Fruit fly (Drosophila melanogaster): ENCODE results near the gene CG3842.

The CG3842 gene

dm6 chrX:6330369-6330949, 7.1 kb upstream of the CG3842 start, which contains the start of gene CG42240 (continued):
- TF ChIP-seq ken (GFP tag; IDR thresholded peaks at IDR 0.05) (0 out of 3 replicates have a peak, but pooled peaks have one; percentile 48), NC2β (GFP tag; optimal IDR thresholded peaks at IDR 0.05) (peak; percentile 71), Hr51 (GFP tag; optimal IDR thresholded peaks at IDR 0.05) (peak; percentile 63 to 95), CG8359 (GFP tag; optimal IDR thresholded peaks at IDR 0.05; ENCODE audit: borderline replicate concordance) (peak; percentile 69), CG7987 (GFP tag; optimal IDR thresholded peaks at IDR 0.05) (peak; percentile 49), Elba2 (GFP tag; optimal IDR thresholded peaks at IDR 0.05) (no peak), CG15073 (GFP tag; optimal IDR thresholded peaks at IDR 0.05) (peak; percentile 31), inv (GFP tag; IDR thresholded peaks at IDR 0.05; ENCODE audit: partially characterized antibody) (no peak), br (optimal IDR thresholded peaks at IDR 0.05) (no peak), Meics (GFP tag; optimal IDR thresholded peaks at IDR 0.05) (peak; percentile 91), sisA (GFP tag; IDR thresholded peaks at IDR 0.05) (peak; percentile 79), vfl (GFP tag; optimal IDR thresholded peaks at IDR 0.05) (no peak), Dad (GFP tag; optimal IDR thresholded peaks at IDR 0.05) (peak; percentile 65), CG17359 (tag; optimal IDR thresholded peaks at IDR 0.05) (peak; percentile 88), tgo (GFP tag; IDR thresholded peaks at IDR 0.05) (peak; percentile 81), CG34224 (GFP tag; IDR thresholded peaks at IDR 0.05; ENCODE audit: partially characterized antibody) (no peak), fd3F (GFP tag; optimal IDR thresholded peaks at IDR 0.05) (peak; percentile 78), nom (GFP tag; optimal IDR thresholded peaks at IDR 0.05) (peak; percentile 83), run (tag; optimal IDR thresholded peaks at IDR 0.05) (peak; percentile 84), CG2678 (tag; optimal IDR thresholded peaks at IDR 0.05) (peak; percentile 96), CG13424 (tag; optimal IDR thresholded peaks at IDR 0.05) (peak; percentile 95), CG32532 (GFP tag; IDR thresholded peaks at IDR 0.05) (peak; percentile 63; the same call in 1 of the 2 replicates), CG4707 (GFP tag; optimal IDR thresholded peaks at IDR 0.05) (peak; percentile 57), gsb (GFP tag; IDR thresholded peaks at IDR 0.05) (0 out of 2 replicates have a peak, but pooled peaks have one; percentile 61), H15 (GFP tag; IDR thresholded peaks at IDR 0.05) (peak; percentile 71; the same call in 2 of the 3 replicates), Awh (GFP tag; IDR thresholded peaks at IDR 0.05) (peak; percentile 65; the same call in 1 of the 2 replicates), CG10147 (GFP tag; optimal IDR thresholded peaks at IDR 0.05) (peak; percentile 92), CG1832 (GFP tag; optimal IDR thresholded peaks at IDR 0.05) (no peak), btn (GFP tag; optimal IDR thresholded peaks at IDR 0.05) (peak; percentile 51), corto (GFP tag; optimal IDR thresholded peaks at IDR 0.05) (peak; percentile 63), sima (GFP tag; optimal IDR thresholded peaks at IDR 0.05) (peak; percentile 16), Hmx (GFP tag; optimal IDR thresholded peaks at IDR 0.05) (peak; percentile 62), sim (GFP tag; IDR thresholded peaks at IDR 0.05) (no peak), CG31365 (tag; optimal IDR thresholded peaks at IDR 0.05) (peak; percentile 45), wdn (GFP tag; IDR thresholded peaks at IDR 0.05) (0 out of 2 replicates have a peak, but pooled peaks have one; percentile 19), CG34422 (GFP tag; IDR thresholded peaks at IDR 0.05) (peak; percentile 66; the same call in 2 of the 3 replicates), Max (GFP tag; optimal IDR thresholded peaks at IDR 0.05) (peak; percentile 91), CTCF (GFP tag; optimal IDR thresholded peaks at IDR 0.05) (no peak), HLH3B (GFP tag; IDR thresholded peaks at IDR 0.05) (peak; percentile 83), CG18764 (GFP tag; optimal IDR thresholded peaks at IDR 0.05) (peak; percentile 85), vnd (GFP tag; IDR thresholded peaks at IDR 0.05; ENCODE audit: partially characterized antibody) (no peak), PHDP (tag; optimal IDR thresholded peaks at IDR 0.05) (peak; percentile 91), CG12659 (GFP tag; optimal IDR thresholded peaks at IDR 0.05) (peak; percentile 96), CG6791 (GFP tag; IDR thresholded peaks at IDR 0.05; ENCODE audit: partially characterized antibody) (no peak), az2 (GFP tag; optimal IDR thresholded peaks at IDR 0.05) (peak; percentile 92), Hr78 (GFP tag; optimal IDR thresholded peaks at IDR 0.05) (peak in 1 of 2 experiments; percentile 88), ara (GFP tag; IDR thresholded peaks at IDR 0.05) (peak; percentile 54; the same call in 1 of the 2 replicates), amos (GFP tag; IDR thresholded peaks at IDR 0.05; ENCODE audit: partially characterized antibody) (no peak), Nf-YC (tag; optimal IDR thresholded peaks at IDR 0.05) (peak; percentile 87)

Data from whole organism, embryonic.